Worm (Caenorhabditis elegans): ENCODE results near the gene glc-3.
"Not testable (repeated sequence)": the region's sequence is repeated elsewhere in the genome, so short reads cannot be mapped to it uniquely, and the experiment has no call there.

ce11 chrV:5470930-5471329, 17.4 kb upstream of the glc-3 start, which contains the start of gene ZC317.7:
- TF ChIP-seq W03F9.2, him-1 (tag; optimal IDR thresholded peaks at IDR 0.05): not testable (repeated sequence)

Measured in whole organism, L4/young adult.